Worm (Caenorhabditis elegans): ENCODE data around the gene F13D12.8.

- TF ChIP-seq tbx-37 (GFP tag; conservative IDR thresholded peaks at IDR 0.05) (no peak), ceh-36 (tag; optimal IDR thresholded peaks at IDR 0.05) (no peak), pes-1 (GFP tag; IDR thresholded peaks at IDR 0.05) (no peak), tbx-11 (GFP tag; IDR thresholded peaks at IDR 0.05) (no peak), hmg-4 (GFP tag; optimal IDR thresholded peaks at IDR 0.05) (no peak), sea-1 (GFP tag; conservative IDR thresholded peaks at IDR 0.05) (no peak), aly-1 (tag; optimal IDR thresholded peaks at IDR 0.05) (no peak), ama-1 (optimal IDR thresholded peaks at IDR 0.05) (no peak), F13C5.2 (tag; optimal IDR thresholded peaks at IDR 0.05) (no peak)
Measured at ce11 chrII:11695945-11696270, 36.5 kb downstream of the F13D12.8 start, which contains the start of gene xpf-1.

All from whole organism, early embryonic.